Fruit fly (Drosophila melanogaster) whole organism, embryonic: ENCODE results near the gene CG2889.

Experiments
- CG17385 ChIP-seq: fragments of 200-800 bp; sonication (Bioruptor generic); optimal IDR thresholded peaks from 3 replicates; lab custom pipeline; 2018; ENCODE audit warnings: missing biosample characterization, mild to moderate bottlenecking, missing genetic modification characterization
- Sry-β ChIP-seq: fragments of 200-800 bp; sonication (Bioruptor generic); optimal IDR thresholded peaks from 2 replicates; lab custom pipeline; 2018; ENCODE audit warnings: missing biosample characterization, mild to moderate bottlenecking, missing genetic modification characterization, moderate library complexity
- pros ChIP-seq: fragments of 200-800 bp; sonication (Bioruptor generic); optimal IDR thresholded peaks from 3 replicates; lab custom pipeline; 2019; ENCODE audit warnings: missing biosample characterization, mild to moderate bottlenecking, missing genetic modification characterization, moderate library complexity
- sr ChIP-seq: fragments of 200-800 bp; sonication (Bioruptor generic); IDR thresholded peaks from 3 replicates; pipeline ENCODE4 v1.3.6; 2022; ENCODE audit warnings: missing biosample characterization, missing genetic modification characterization
- toy ChIP-seq: fragments of 200-800 bp; sonication (Bioruptor generic); IDR thresholded peaks from 2 replicates; pipeline ENCODE4 v1.3.6; 2022; ENCODE audit warnings: missing biosample characterization, missing genetic modification characterization
- vnd ChIP-seq: fragments of 200-800 bp; sonication (Bioruptor generic); IDR thresholded peaks from 3 replicates; pipeline ENCODE4 v1.3.6; 2022; ENCODE audit warnings: missing biosample characterization, missing genetic modification characterization; ENCODE audit not compliant: partially characterized antibody

- TF ChIP-seq toy (GFP tag; lab: Robert Waterston, UW) = no peak
- no peak for TF ChIP-seq vnd (GFP tag; lab: Robert Waterston, UW)
- no peak for TF ChIP-seq CG17385
- TF ChIP-seq Sry-β (GFP tag; lab: Kevin White, UChicago) = no peak
- no peak for TF ChIP-seq sr (GFP tag; lab: Robert Waterston, UW)
- TF ChIP-seq pros (GFP tag; lab: Kevin White, UChicago) = no peak
Measured at dm6 chrX:10464531-10464930, 9.2 kb upstream of the CG2889 start.
